Fruit fly (Drosophila melanogaster) whole organism, embryonic: ENCODE results near the gene mRpL39.
A peak's percentile ranks its signal among the peaks of the same experiment; 100 is the strongest.

Experiments used
- Aef1 ChIP-seq: fragments of 200-800 bp; sonication (Bioruptor generic); IDR thresholded peaks from 3 replicates; pipeline ENCODE4 v1.3.6; 2022; ENCODE audit warnings: missing biosample characterization, missing genetic modification characterization
- Bdp1 ChIP-seq: fragments of 200-800 bp; sonication (Bioruptor generic); optimal IDR thresholded peaks from 3 replicates; lab custom pipeline; 2016; ENCODE audit warnings: missing biosample characterization, missing genetic modification characterization
- CG10267 ChIP-seq: fragments of 200-800 bp; sonication (Bioruptor generic); optimal IDR thresholded peaks from 2 replicates; lab custom pipeline; 2018; ENCODE audit warnings: missing biosample characterization, mild to moderate bottlenecking, missing genetic modification characterization, moderate library complexity
- CG10366 ChIP-seq: fragments of 200-800 bp; sonication (Bioruptor generic); IDR thresholded peaks from 2 replicates; pipeline ENCODE4 v1.3.6; 2022; ENCODE audit warnings: missing biosample characterization, missing genetic modification characterization
- CG11560 ChIP-seq: fragments of 200-800 bp; sonication (Bioruptor generic); IDR thresholded peaks from 3 replicates; pipeline ENCODE4 v1.3.6; 2022; ENCODE audit warnings: missing biosample characterization, missing genetic modification characterization
- CG12219 ChIP-seq: fragments of 200-800 bp; sonication (Bioruptor generic); optimal IDR thresholded peaks from 3 replicates; lab custom pipeline; 2018; ENCODE audit warnings: missing biosample characterization, mild to moderate bottlenecking, missing genetic modification characterization
- CG12236 ChIP-seq: fragments of 200-800 bp; sonication (Bioruptor generic); optimal IDR thresholded peaks from 2 replicates; lab custom pipeline; 2016; ENCODE audit warnings: missing biosample characterization, missing genetic modification characterization
- CG13287 ChIP-seq: fragments of 200-800 bp; sonication (Bioruptor generic); IDR thresholded peaks from 2 replicates; pipeline ENCODE4 v1.3.6; 2022; ENCODE audit warnings: missing biosample characterization, missing genetic modification characterization; ENCODE audit not compliant: partially characterized antibody
- CG1529 ChIP-seq: fragments of 200-800 bp; sonication (Bioruptor generic); optimal IDR thresholded peaks from 3 replicates; lab custom pipeline; 2018; ENCODE audit warnings: missing biosample characterization, missing genetic modification characterization
- CG15514 ChIP-seq: fragments of 200-800 bp; sonication (Bioruptor generic); optimal IDR thresholded peaks from 3 replicates; lab custom pipeline; 2017; ENCODE audit warnings: missing biosample characterization, missing genetic modification characterization, mild to moderate bottlenecking, moderate library complexity, missing genetic modification reagents
- CG1602 ChIP-seq: fragments of 200-800 bp; sonication (Bioruptor generic); optimal IDR thresholded peaks from 3 replicates; lab custom pipeline; 2016; ENCODE audit warnings: missing biosample characterization, missing genetic modification characterization
- CG17361 ChIP-seq: fragments of 200-800 bp; sonication (Bioruptor generic); IDR thresholded peaks from 3 replicates; pipeline ENCODE4 v1.3.6; 2022; ENCODE audit warnings: missing biosample characterization, missing genetic modification characterization
- CG17612 ChIP-seq: fragments of 200-800 bp; sonication (Bioruptor generic); IDR thresholded peaks from 2 replicates; pipeline ENCODE4 v1.3.6; 2022; ENCODE audit warnings: missing biosample characterization, missing genetic modification characterization
- CG18599 ChIP-seq: fragments of 200-800 bp; sonication (Bioruptor generic); optimal IDR thresholded peaks from 3 replicates; lab custom pipeline; 2017; ENCODE audit warnings: missing biosample characterization, missing genetic modification characterization, mild to moderate bottlenecking, moderate library complexity, missing genetic modification reagents
- CG18764 ChIP-seq: fragments of 200-800 bp; sonication (Bioruptor generic); optimal IDR thresholded peaks from 3 replicates; lab custom pipeline; 2016; ENCODE audit warnings: missing biosample characterization, missing genetic modification characterization
- CG2116 ChIP-seq: fragments of 200-800 bp; sonication (Bioruptor generic); optimal IDR thresholded peaks from 3 replicates; lab custom pipeline; 2018; ENCODE audit warnings: missing biosample characterization, mild to moderate bottlenecking, missing genetic modification characterization
- CG31365 ChIP-seq: fragments of 200-800 bp; sonication (Bioruptor generic); optimal IDR thresholded peaks from 2 replicates; lab custom pipeline; 2018; ENCODE audit warnings: missing biosample characterization, mild to moderate bottlenecking, missing genetic modification characterization
- CG3407 ChIP-seq: fragments of 200-800 bp; sonication (Bioruptor generic); optimal IDR thresholded peaks from 2 replicates; lab custom pipeline; 2018; ENCODE audit warnings: missing biosample characterization, mild to moderate bottlenecking, missing genetic modification characterization
- CG4707 ChIP-seq: fragments of 200-800 bp; sonication (Bioruptor generic); optimal IDR thresholded peaks from 2 replicates; lab custom pipeline; 2018; ENCODE audit warnings: missing biosample characterization, mild to moderate bottlenecking, missing genetic modification characterization, moderate library complexity
- CG4854 ChIP-seq: fragments of 200-800 bp; sonication (Bioruptor generic); optimal IDR thresholded peaks from 2 replicates; lab custom pipeline; 2016; ENCODE audit warnings: missing biosample characterization, missing genetic modification characterization, inconsistent platforms
- CG9437 ChIP-seq: fragments of 200-800 bp; sonication (Bioruptor generic); optimal IDR thresholded peaks from 2 replicates; lab custom pipeline; 2018; ENCODE audit warnings: missing biosample characterization, mild to moderate bottlenecking, missing genetic modification characterization
- Dad ChIP-seq: fragments of 200-800 bp; sonication (Bioruptor generic); optimal IDR thresholded peaks from 3 replicates; lab custom pipeline; 2016; ENCODE audit warnings: missing biosample characterization, missing genetic modification characterization
- Doc3 ChIP-seq: fragments of 200-800 bp; sonication (Bioruptor generic); IDR thresholded peaks from 3 replicates; pipeline ENCODE4 v1.3.6; 2022; ENCODE audit warnings: missing biosample characterization, missing genetic modification characterization; ENCODE audit not compliant: partially characterized antibody
- Dref ChIP-seq: fragments of 200-800 bp; sonication (Bioruptor generic); IDR thresholded peaks from 2 replicates; pipeline ENCODE4 v1.3.6; 2022; ENCODE audit warnings: missing biosample characterization, missing genetic modification characterization
- Hand ChIP-seq: fragments of 200-800 bp; sonication (Bioruptor generic); optimal IDR thresholded peaks from 2 replicates; lab custom pipeline; 2017; ENCODE audit warnings: mild to moderate bottlenecking, missing biosample characterization, missing genetic modification reagents, missing genetic modification characterization
- Hr3 ChIP-seq: fragments of 200-800 bp; sonication (Bioruptor generic); optimal IDR thresholded peaks from 3 replicates; lab custom pipeline; 2016; ENCODE audit warnings: missing biosample characterization, missing genetic modification characterization
- MBD-R2 ChIP-seq: fragments of 200-800 bp; sonication (Bioruptor generic); IDR thresholded peaks from 2 replicates; pipeline ENCODE4 v1.3.6; 2022; ENCODE audit warnings: missing biosample characterization, missing genetic modification characterization
- Pdp1 ChIP-seq, 2 experiments: fragments of 200-800 bp; sonication (Bioruptor generic); optimal IDR thresholded peaks; 3 replicates each; lab custom pipeline; 2016; ENCODE audit warnings: missing biosample characterization in 2 of 2, missing genetic modification characterization in 2 of 2, mild to moderate bottlenecking in 1 of 2, moderate library complexity in 1 of 2
- Ravus ChIP-seq: fragments of 200-800 bp; sonication (Bioruptor generic); IDR thresholded peaks from 2 replicates; pipeline ENCODE4 v1.3.6; 2022; ENCODE audit warnings: missing biosample characterization, missing genetic modification characterization
- Sox102F ChIP-seq: fragments of 200-800 bp; sonication (Bioruptor generic); optimal IDR thresholded peaks from 2 replicates; lab custom pipeline; 2018; ENCODE audit warnings: missing biosample characterization, mild to moderate bottlenecking, missing genetic modification characterization, moderate library complexity
- Spps ChIP-seq: fragments of 200-800 bp; sonication (Bioruptor generic); optimal IDR thresholded peaks from 2 replicates; lab custom pipeline; 2018; ENCODE audit warnings: missing biosample characterization, mild to moderate bottlenecking, missing genetic modification characterization
- Usf ChIP-seq: fragments of 200-800 bp; sonication (Bioruptor generic); optimal IDR thresholded peaks from 2 replicates; lab custom pipeline; 2017; ENCODE audit warnings: missing genotype, missing biosample characterization, missing genetic modification characterization
- Vsx1 ChIP-seq: fragments of 200-800 bp; sonication (Bioruptor generic); optimal IDR thresholded peaks from 2 replicates; lab custom pipeline; 2017; ENCODE audit warnings: missing biosample characterization, mild to moderate bottlenecking, missing genetic modification characterization, missing genetic modification reagents
- aop ChIP-seq: fragments of 200-800 bp; sonication (Bioruptor generic); IDR thresholded peaks from 2 replicates; pipeline ENCODE4 v1.3.6; 2022; ENCODE audit warnings: missing biosample characterization, missing genetic modification characterization
- az2 ChIP-seq: fragments of 200-800 bp; sonication (Bioruptor generic); optimal IDR thresholded peaks from 3 replicates; lab custom pipeline; 2016; ENCODE audit warnings: missing biosample characterization, missing genetic modification characterization
- br ChIP-seq: fragments of >200 bp; optimal IDR thresholded peaks from 2 replicates; lab custom pipeline; 2017
- dimm ChIP-seq: fragments of 200-800 bp; sonication (Bioruptor generic); IDR thresholded peaks from 2 replicates; pipeline ENCODE4 v1.3.6; 2022; ENCODE audit warnings: missing biosample characterization, missing genetic modification characterization
- en ChIP-seq: fragments of 200-800 bp; sonication (Bioruptor generic); optimal IDR thresholded peaks from 2 replicates; lab custom pipeline; 2016; ENCODE audit warnings: missing biosample characterization, missing genetic modification characterization
- exex ChIP-seq: fragments of 200-800 bp; sonication (Bioruptor generic); optimal IDR thresholded peaks from 4 replicates; lab custom pipeline; 2018; ENCODE audit warnings: missing biosample characterization, mild to moderate bottlenecking, missing genetic modification characterization, moderate library complexity
- ftz-f1 ChIP-seq: fragments of 200-800 bp; sonication (Bioruptor generic); optimal IDR thresholded peaks from 2 replicates; lab custom pipeline; 2016; ENCODE audit warnings: missing biosample characterization, missing genetic modification characterization
- kah ChIP-seq: fragments of 200-800 bp; sonication (Bioruptor generic); optimal IDR thresholded peaks from 2 replicates; lab custom pipeline; 2018; ENCODE audit warnings: missing biosample characterization, mild to moderate bottlenecking, missing genetic modification characterization
- odd ChIP-seq: fragments of 200-800 bp; sonication (Bioruptor generic); optimal IDR thresholded peaks from 2 replicates; lab custom pipeline; 2017; ENCODE audit warnings: missing biosample characterization, mild to moderate bottlenecking, missing genetic modification characterization
- prd ChIP-seq, 3 experiments: fragments of >200 bp in 2 of 3; fragments of 200-800 bp in 1 of 3; sonication (Bioruptor generic) in 1 of 3; optimal IDR thresholded peaks in 2 of 3; IDR thresholded peaks in 1 of 3; 2 replicates in 2 of 3; 3 replicates in 1 of 3; pipeline versions ENCODE4 v1.3.6 to Lab custom; 2017 to 2022; ENCODE audit warnings: missing biosample characterization in 1 of 3, missing genetic modification characterization in 1 of 3
- sens-2 ChIP-seq: fragments of 200-800 bp; sonication (Bioruptor generic); IDR thresholded peaks from 2 replicates; pipeline ENCODE4 v1.3.6; 2022; ENCODE audit warnings: missing biosample characterization, missing genetic modification characterization
- stc ChIP-seq: fragments of 200-800 bp; sonication (Bioruptor generic); IDR thresholded peaks from 2 replicates; pipeline ENCODE4 v1.3.6; 2022; ENCODE audit warnings: missing biosample characterization, missing genetic modification characterization
- tll ChIP-seq, 2 experiments: fragments of 200-800 bp in 1 of 2; fragments of >200 bp in 1 of 2; sonication (Bioruptor generic) in 1 of 2; optimal IDR thresholded peaks; 2 replicates each; lab custom pipeline; 2017 to 2019; ENCODE audit warnings: missing biosample characterization in 2 of 2, missing genetic modification characterization in 2 of 2, mild to moderate bottlenecking in 1 of 2, moderate library complexity in 1 of 2
- trem ChIP-seq: fragments of 200-800 bp; optimal IDR thresholded peaks from 3 replicates; lab custom pipeline; 2019; ENCODE audit warnings: missing biosample characterization, mild to moderate bottlenecking, missing genetic modification characterization, moderate library complexity
- ttk ChIP-seq: fragments of 200-800 bp; sonication (Bioruptor generic); IDR thresholded peaks from 2 replicates; pipeline ENCODE4 v2.1.2; 2022; ENCODE audit warnings: missing biosample characterization, missing genetic modification characterization
- vvl ChIP-seq: fragments of 200-800 bp; sonication (Bioruptor generic); IDR thresholded peaks from 2 replicates; pipeline ENCODE4 v1.3.6; 2022; ENCODE audit warnings: missing biosample characterization, missing genetic modification characterization

Gene mRpL39

DNA sequence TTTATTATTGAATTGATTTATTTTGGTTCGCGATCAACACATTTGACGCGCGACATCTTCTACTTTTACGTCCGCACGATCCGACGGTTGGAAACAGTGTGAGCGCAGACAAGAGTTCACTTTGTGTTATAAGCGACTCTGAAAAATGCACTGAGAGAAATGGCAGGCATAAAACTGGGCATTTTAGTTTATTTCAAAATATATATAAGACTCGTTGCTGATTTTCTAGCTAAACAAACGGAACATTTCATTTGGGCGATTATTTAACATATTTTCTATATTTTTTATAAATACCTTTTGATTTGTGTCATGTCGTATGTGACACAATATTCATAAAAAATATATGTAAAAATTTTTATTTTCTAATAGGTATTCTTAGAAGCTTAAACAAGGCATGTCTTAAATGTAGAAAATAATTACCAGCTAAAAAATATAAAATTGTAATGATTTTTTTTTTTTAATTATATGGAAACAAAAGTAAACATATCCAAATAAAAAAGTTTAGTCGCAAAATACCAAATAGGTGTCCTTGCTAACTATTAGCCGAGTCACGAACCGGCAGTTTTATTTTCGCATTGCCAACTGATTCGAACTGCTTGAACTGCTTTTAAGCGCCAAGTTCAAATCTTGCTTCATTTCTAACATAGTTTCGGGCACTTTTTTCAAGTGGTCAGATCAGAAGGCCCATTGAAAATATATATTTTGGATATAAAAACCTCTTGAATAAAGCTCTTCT, 14.7 kb upstream of the mRpL39 start, which contains the start of gene Reck (continued):
- no peak for TF ChIP-seq prd (optimal IDR thresholded peaks at IDR 0.05; lab: Kevin White, UChicago)
- TF ChIP-seq prd (GFP tag; IDR thresholded peaks at IDR 0.05; lab: Robert Waterston, UW): peak; percentile 71
- TF ChIP-seq CG18764 (GFP tag; lab: Kevin White, UChicago): peak; percentile 82
- peak; percentile 75 for TF ChIP-seq CG10366
- TF ChIP-seq Sox102F: peak; percentile 90
- TF ChIP-seq ftz-f1 (GFP tag; lab: Kevin White, UChicago): no peak
- no peak for TF ChIP-seq Usf (GFP tag; lab: Kevin White, UChicago)
- peak; percentile 56 for TF ChIP-seq CG4707
- peak; percentile 62 for TF ChIP-seq CG9437 (GFP tag; lab: Kevin White, UChicago)
- peak; percentile 44; the same call in 1 of the 2 replicates for TF ChIP-seq ttk (GFP tag; lab: Robert Waterston, UW)
- no peak for TF ChIP-seq CG13287 (GFP tag; lab: Robert Waterston, UW)
- TF ChIP-seq aop (GFP tag; lab: Robert Waterston, UW): peak; percentile 29; the same call in 1 of the 2 replicates
- peak; percentile 80 for TF ChIP-seq Hr3
- no peak for TF ChIP-seq CG17612 (GFP tag; lab: Robert Waterston, UW)
- TF ChIP-seq Hand: peak; percentile 42
- TF ChIP-seq br (lab: Kevin White, UChicago): no peak
- TF ChIP-seq CG2116 (GFP tag; lab: Kevin White, UChicago): peak; percentile 87
- peak; percentile 73 for TF ChIP-seq Aef1
- TF ChIP-seq CG4854 (GFP tag; lab: Kevin White, UChicago): peak; percentile 81
- TF ChIP-seq Vsx1 (GFP tag; lab: Kevin White, UChicago): peak; percentile 60
- peak; percentile 20 for TF ChIP-seq Dad (GFP tag; lab: Kevin White, UChicago)
- peak; percentile 93 for TF ChIP-seq vvl (GFP tag; lab: Robert Waterston, UW)
- TF ChIP-seq Dref (GFP tag; lab: Robert Waterston, UW): no peak
- no peak; the same call in 1 of the 2 replicates for TF ChIP-seq MBD-R2 (GFP tag; lab: Robert Waterston, UW)
- TF ChIP-seq kah (GFP tag; lab: Kevin White, UChicago): peak; percentile 74
- peak; percentile 85 for TF ChIP-seq sens-2
- TF ChIP-seq CG10267: peak; percentile 88
- peak; percentile 77 for TF ChIP-seq CG17361
- peak; percentile 47 for TF ChIP-seq CG3407
- TF ChIP-seq dimm (GFP tag; lab: Robert Waterston, UW): no peak
- TF ChIP-seq exex: peak; percentile 29
- TF ChIP-seq CG12236 (GFP tag; lab: Kevin White, UChicago): no peak
- TF ChIP-seq az2 (GFP tag; lab: Kevin White, UChicago): peak; percentile 89
- TF ChIP-seq CG18599 (GFP tag; lab: Kevin White, UChicago): peak; percentile 86
- peak; percentile 64 for TF ChIP-seq Ravus (GFP tag; lab: Robert Waterston, UW)
- peak; percentile 39 for TF ChIP-seq en (GFP tag; lab: Kevin White, UChicago)
- TF ChIP-seq tll (GFP tag; optimal IDR thresholded peaks at IDR 0.05; lab: Kevin White, UChicago): no peak
- TF ChIP-seq CG31365 (tag; lab: Kevin White, UChicago): peak; percentile 98
- TF ChIP-seq CG11560 (tag; lab: Robert Waterston, UW): no peak
- TF ChIP-seq odd (GFP tag; lab: Kevin White, UChicago): peak; percentile 70
- peak; percentile 77 for TF ChIP-seq CG1529 (GFP tag; lab: Kevin White, UChicago)
- TF ChIP-seq Bdp1 (GFP tag; lab: Kevin White, UChicago): no peak
- TF ChIP-seq stc (GFP tag; lab: Robert Waterston, UW): peak; percentile 85
- peak; percentile 76 for TF ChIP-seq CG15514
- peak; percentile 71 for TF ChIP-seq CG1602
- TF ChIP-seq Doc3: no peak
- peak; percentile 70 for TF ChIP-seq trem (tag; lab: Kevin White, UChicago)
- peak; percentile 72 for TF ChIP-seq CG12219 (GFP tag; lab: Kevin White, UChicago)
- peak; percentile 88 for TF ChIP-seq Spps
- TF ChIP-seq Pdp1 (GFP tag; optimal IDR thresholded peaks at IDR 0.05; lab: Kevin White, UChicago): peak; percentile 46 to 81
